Worm (Caenorhabditis elegans): ENCODE data around the gene T06E6.1.

The T06E6.1 gene

DNA sequence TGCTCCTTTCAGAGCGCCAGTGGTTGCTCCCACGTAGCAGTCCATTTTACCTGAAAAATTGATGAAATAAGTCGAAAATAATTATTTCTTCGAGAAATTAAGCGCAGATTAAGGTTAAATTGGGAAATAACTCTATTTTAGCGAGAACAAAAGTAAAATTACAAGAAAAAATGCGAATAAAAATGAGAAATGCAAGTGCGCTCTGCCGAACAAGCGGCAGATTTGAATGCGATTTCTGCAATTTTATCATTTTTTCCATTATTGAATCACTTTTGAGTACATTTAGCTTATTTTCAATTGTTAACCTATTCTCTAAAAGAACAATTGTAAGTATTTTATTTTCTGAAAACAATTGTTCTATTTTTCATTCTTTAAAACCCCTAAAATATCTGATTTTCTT is at the start of gene T06E6.1:
Gene T06E6.1 (minus strand): TSS at position 56 of the 400 bp plus-strand sequence.
- TF ChIP-seq him-1 (tag; optimal IDR thresholded peaks at IDR 0.05) (no peak), W03F9.2 (tag; optimal IDR thresholded peaks at IDR 0.05) (no peak), dao-5 (tag; optimal IDR thresholded peaks at IDR 0.05) (no peak)

DNA sequence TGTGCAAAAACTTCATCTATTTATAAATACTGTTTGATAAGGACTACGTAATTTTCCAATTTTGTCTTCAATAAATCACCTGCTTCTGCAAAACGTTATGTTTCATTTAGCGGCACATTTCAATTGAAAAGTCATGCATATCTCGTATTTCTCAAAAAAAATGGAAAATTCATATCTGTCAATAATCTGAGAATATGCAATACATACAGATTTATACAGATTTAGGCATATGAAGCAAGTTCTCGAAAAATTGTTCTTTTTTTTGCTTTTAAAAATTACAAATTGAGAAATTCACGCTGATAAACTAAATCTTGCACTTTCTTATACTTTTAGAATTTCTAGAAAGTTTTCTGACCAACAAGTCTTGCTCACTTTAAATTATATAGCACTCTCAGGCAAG is 49.4 kb upstream of the T06E6.1 start, which contains the start of gene T26H5.11:
Gene T26H5.11 (minus strand): TSS at position 101 of the 400 bp plus-strand sequence.
- TF ChIP-seq W03F9.2 (tag; optimal IDR thresholded peaks at IDR 0.05) (no peak), dao-5 (tag; optimal IDR thresholded peaks at IDR 0.05) (no peak)

DNA sequence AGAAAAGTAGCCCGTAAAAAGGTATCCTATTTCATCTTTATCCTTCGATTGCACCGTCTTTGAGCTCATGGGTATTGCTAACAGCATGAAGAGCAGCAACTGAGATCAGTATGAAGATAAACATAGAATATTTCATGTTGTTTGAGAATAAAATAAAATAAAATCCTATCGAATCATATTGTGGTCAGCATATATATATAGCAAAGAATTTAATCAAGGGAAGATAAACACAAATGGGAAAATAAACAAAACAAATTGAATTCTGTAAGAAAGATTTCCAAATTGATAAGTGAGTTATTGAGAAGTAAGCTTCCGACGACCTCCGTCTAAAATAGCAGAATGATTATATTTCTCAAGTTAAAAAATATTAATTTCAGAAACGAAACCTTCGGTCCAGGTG is 48.9 kb upstream of the T06E6.1 start, which contains the start of gene T26H5.10:
Gene T26H5.10 (minus strand): TSS at position 101 of the 400 bp plus-strand sequence.
- TF ChIP-seq dao-5 (tag; optimal IDR thresholded peaks at IDR 0.05) (no peak), him-1 (tag; optimal IDR thresholded peaks at IDR 0.05) (no peak), W03F9.2 (tag; optimal IDR thresholded peaks at IDR 0.05) (no peak)

DNA sequence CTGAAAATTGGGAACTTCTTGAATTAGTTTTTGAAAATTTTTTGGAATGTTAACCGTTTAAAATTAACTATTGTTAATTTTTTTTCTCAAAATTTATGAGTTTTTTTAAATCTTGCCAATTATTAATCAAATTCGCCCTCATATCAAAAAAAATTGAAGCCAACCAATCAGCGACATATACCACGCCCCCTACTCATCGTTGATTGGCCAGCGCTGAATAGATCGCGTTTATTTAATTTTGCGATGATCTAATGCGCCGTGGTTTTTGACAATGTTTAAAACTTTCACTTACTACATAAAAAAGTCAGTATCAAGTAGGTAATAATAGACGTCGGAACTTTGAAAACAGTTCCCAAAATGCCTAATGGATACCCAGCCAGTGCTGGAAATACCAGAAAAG is 47.6 kb upstream of the T06E6.1 start:
- TF ChIP-seq W03F9.2 (tag; optimal IDR thresholded peaks at IDR 0.05) (no peak), him-1 (tag; optimal IDR thresholded peaks at IDR 0.05) (no peak), dao-5 (tag; optimal IDR thresholded peaks at IDR 0.05) (no peak)

DNA sequence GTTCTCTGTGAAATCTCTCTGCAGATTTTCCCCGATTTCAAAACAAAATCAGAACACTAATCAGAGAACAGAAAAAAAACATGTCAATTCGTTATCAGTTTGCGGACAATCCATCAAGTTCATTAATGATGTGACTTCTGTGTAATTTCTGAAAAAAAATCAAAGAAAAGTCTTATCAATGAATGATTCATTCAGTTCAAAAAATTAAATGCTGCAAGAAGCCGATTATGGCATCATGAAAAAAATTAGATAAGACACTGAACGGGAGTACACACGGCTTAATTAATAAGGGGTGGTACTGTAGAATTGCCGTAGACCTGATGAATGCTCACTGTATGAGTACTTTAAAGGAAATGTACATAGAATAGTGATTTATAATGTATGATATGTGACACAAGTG is 41.4 kb upstream of the T06E6.1 start:
- TF ChIP-seq W03F9.2 (tag; optimal IDR thresholded peaks at IDR 0.05) (no peak), him-1 (tag; optimal IDR thresholded peaks at IDR 0.05) (no peak), dao-5 (tag; optimal IDR thresholded peaks at IDR 0.05) (no peak)

DNA sequence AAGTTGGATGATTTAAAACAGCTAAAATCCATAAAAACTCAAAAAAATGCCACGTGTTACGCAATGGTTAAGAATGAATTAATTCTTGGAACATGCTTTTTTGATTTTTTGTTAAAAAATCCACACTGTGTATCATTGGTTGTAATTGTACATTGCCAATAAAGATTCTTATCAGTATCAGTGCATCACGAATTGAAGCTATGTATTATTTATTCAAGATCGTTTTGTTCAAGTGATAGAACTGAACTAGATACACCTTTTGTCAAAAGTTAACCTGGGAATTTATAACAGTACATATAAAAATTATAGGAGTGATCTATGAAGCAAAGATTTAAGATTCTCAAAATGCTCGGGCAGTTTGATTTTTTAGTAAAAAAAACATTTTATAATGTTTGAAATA is 39.9 kb upstream of the T06E6.1 start:
- no peak for TF ChIP-seq him-1 (tag; optimal IDR thresholded peaks at IDR 0.05)
- no peak for TF ChIP-seq dao-5 (tag; optimal IDR thresholded peaks at IDR 0.05)
- TF ChIP-seq W03F9.2 (tag; optimal IDR thresholded peaks at IDR 0.05) = no peak

DNA sequence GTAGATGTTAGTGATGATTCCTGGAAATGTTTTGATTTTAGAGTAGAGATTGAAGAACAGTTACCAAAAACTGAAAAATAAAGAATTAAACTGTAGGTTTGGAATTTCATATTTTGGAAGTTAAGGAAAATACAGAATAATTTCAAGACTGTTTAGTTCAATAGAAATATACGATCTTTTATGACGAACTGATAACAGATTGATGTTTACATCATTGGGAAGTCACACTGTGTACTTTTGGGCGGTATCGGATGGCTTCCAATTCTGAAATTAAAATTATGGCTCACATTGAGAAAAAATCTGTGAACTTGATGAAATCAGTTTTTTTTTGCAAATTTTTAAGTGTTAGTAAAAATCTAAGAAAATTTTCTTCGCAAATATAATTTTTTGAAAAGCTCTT is 37.7 kb upstream of the T06E6.1 start, which contains the start of gene T26H5.8:
Gene T26H5.8 (minus strand): TSS at position 270 of the 400 bp plus-strand sequence.
- no peak for TF ChIP-seq him-1 (tag; optimal IDR thresholded peaks at IDR 0.05)
- peak; percentile 34 for TF ChIP-seq W03F9.2 (tag; optimal IDR thresholded peaks at IDR 0.05)
- TF ChIP-seq dao-5 (tag; optimal IDR thresholded peaks at IDR 0.05) = no peak

DNA sequence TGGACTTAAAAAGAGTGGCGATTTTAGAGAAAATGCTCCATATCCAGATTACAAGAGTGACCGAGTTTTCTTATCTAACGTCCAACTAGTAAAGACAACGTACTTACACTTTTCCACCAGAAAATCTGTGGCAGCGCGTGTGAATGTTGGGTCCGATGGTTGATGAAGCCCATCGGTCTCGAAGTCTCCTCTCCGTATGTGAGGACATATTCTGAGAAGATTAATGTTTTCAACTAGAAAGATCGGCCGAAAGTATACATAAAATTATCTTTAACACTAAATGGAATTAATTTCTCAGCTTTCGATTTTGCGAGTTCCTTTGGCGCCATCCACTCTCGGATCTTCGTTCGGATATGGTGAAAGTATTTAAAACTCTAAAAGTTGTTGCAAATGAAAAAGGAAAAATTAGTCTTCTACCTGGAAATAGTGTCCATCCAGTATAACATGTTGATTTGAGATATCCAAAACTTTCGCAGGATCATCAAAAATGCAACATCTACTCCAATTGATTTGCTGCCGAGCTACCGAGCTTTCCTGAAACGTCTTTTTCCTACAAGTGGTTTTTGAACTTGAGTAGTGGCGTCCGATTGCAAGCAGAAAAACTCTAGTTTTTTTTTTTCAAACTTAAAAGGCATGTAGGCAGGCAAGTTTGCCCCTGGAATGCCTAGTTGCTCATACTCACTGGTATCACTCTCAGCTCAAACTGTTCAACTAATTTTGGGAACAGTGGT is 36.7 kb upstream of the T06E6.1 start:
- TF ChIP-seq W03F9.2 (tag; optimal IDR thresholded peaks at IDR 0.05) (no peak), him-1 (tag; optimal IDR thresholded peaks at IDR 0.05) (no peak), dao-5 (tag; optimal IDR thresholded peaks at IDR 0.05) (no peak)

DNA sequence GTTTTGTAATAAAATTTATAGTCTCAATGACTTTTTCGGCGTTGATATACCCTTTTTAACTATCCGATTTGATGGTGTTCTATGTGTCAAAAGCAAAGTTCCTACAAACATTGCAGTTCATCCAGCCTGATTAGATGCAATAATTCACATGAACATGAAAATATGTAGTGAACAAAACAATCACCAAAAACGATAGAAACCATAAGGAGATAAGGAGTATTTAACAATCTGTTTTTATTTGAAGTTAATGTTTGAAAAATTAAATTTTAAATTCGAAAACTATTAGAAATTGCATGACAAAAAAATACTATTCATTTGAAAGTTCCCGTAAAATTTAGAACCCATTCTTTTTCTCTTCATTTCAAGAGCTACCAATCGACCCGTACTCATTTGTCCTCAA is 32.2 kb upstream of the T06E6.1 start, which contains the start of gene fbxa-209:
Gene fbxa-209 (minus strand): TSS at position 101 of the 400 bp plus-strand sequence.
- TF ChIP-seq him-1 (tag; optimal IDR thresholded peaks at IDR 0.05) (no peak), W03F9.2 (tag; optimal IDR thresholded peaks at IDR 0.05) (no peak), dao-5 (tag; optimal IDR thresholded peaks at IDR 0.05) (no peak)

DNA sequence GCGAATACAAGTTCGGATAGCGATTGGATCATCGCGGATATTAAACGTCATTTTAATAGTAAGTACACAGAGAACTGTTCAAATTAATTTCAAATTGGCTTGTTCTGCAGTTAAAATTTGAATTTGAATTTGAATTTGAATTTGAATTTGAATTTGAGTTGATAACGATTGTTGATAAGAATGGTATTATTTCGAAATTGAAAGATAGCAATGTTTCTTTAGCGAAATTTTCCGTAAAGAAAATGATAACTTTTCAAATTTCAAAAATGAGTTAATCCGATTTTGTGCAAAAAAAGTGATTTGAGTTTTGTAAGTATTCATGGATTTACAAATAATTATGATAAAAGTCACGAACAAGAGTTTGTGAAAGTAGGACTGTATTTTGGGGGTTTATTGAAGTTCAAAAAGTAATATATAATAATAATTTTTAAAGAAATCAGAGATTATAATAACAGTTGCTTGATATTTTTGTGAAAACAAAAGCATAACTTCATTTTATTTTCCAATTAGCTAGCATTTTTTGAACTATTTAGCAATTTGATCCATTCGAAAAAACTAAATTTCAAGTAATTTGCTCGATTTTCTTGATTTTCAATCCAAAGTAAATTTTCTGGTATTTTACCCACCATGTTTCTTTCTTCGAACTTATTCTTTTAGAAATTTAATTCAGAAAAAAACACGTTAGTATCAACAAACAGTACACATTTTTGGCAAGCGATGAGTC is 30.8 kb upstream of the T06E6.1 start, which contains the start of gene Y36E3A.2:
Gene Y36E3A.2 (plus strand): TSS at position 674 of the 724 bp plus-strand sequence.
- no peak for TF ChIP-seq him-1 (tag; optimal IDR thresholded peaks at IDR 0.05)
- no peak for TF ChIP-seq dao-5 (tag; optimal IDR thresholded peaks at IDR 0.05)
- TF ChIP-seq W03F9.2 (tag; optimal IDR thresholded peaks at IDR 0.05) = no peak

DNA sequence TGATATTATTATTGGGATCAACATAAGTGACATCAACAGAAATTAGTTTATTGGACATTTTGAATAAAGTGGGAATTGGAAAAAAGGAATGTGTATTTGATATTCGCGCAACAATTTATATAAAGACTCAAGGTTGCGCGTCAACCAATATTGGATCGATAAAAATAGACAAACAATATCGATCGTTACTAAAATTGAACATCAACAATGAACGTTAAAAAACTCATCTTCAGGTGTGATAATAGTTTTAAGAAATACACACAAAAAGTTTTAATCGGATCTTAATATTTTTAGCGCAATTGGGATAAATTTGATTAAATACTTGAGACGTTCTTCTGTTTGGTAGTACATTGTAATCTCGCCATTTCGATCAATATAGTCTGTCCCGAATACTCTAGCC is 28.8 kb upstream of the T06E6.1 start, which contains the start of gene fbxa-104:
Gene fbxa-104 (minus strand): TSS at position 83 of the 400 bp plus-strand sequence.
- TF ChIP-seq dao-5 (tag; optimal IDR thresholded peaks at IDR 0.05) (no peak), W03F9.2 (tag; optimal IDR thresholded peaks at IDR 0.05) (no peak), him-1 (tag; optimal IDR thresholded peaks at IDR 0.05) (no peak)

DNA sequence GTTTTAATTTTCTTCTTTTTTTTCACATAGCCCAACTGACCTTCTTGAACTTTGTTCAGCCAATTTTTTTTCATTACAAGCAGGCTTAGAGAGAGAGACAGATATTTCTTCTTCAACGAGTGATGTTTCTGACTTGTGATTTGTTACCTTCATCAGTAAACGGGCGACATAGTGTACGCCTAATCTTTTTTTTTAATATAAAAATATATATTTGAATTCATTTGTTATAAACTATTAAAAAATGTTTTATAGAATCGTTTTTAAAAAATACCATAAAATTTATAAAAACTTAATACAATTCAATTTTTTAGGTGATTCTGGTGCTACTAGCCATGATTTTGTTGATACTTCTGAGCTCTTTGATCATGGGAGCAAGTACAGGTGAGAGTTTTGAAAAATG is 23.1 kb upstream of the T06E6.1 start, which contains the start of gene T06E6.10:
Gene T06E6.10 (plus strand): TSS at position 301 of the 400 bp plus-strand sequence.
- TF ChIP-seq W03F9.2 (tag; optimal IDR thresholded peaks at IDR 0.05) (no peak), him-1 (tag; optimal IDR thresholded peaks at IDR 0.05) (no peak), dao-5 (tag; optimal IDR thresholded peaks at IDR 0.05) (no peak)

DNA sequence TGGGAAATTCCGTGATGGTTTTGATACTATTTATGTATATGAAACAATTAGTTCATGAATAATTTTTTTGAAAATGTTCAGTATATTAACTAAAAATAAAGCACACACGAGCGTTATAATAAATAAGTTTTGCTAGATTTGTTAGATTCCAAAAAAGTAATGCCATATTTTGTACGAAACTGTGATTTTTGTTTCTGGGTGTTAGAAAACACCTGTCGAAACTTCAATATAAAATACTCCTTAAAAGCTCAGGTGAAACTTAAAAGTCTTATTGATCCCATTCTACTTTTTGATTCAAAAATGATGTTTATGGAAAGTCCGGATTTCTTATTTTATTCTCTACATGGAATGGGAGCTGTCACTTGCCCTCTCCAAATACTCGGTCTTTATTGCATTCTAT is 21.2 kb upstream of the T06E6.1 start, which contains the start of gene srh-265:
Gene srh-265 (plus strand): TSS at position 301 of the 400 bp plus-strand sequence.
- no peak for TF ChIP-seq W03F9.2 (tag; optimal IDR thresholded peaks at IDR 0.05)
- TF ChIP-seq dao-5 (tag; optimal IDR thresholded peaks at IDR 0.05) = no peak
- no peak for TF ChIP-seq him-1 (tag; optimal IDR thresholded peaks at IDR 0.05)

DNA sequence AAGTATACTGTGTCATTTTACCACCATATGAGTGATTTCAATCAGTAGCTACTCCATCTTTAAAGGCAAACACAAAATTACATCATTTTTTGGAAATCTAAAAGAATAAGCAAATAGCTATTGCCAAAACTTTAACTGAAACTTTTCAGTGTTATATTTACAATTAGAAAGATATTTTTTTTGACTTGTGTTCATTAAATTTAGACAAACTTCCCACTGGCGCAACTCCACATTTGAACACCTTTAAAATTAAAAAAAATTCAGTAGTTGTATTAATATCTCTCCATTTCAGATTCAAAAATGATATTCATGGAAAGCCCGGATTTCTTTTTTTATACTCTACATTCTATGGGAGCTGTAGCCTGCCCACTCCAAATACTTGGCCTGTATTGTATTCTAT is 19.1 kb upstream of the T06E6.1 start, which contains the start of gene srh-264:
Gene srh-264 (plus strand): TSS at position 301 of the 400 bp plus-strand sequence.
- TF ChIP-seq W03F9.2 (tag; optimal IDR thresholded peaks at IDR 0.05) (no peak), him-1 (tag; optimal IDR thresholded peaks at IDR 0.05) (no peak), dao-5 (tag; optimal IDR thresholded peaks at IDR 0.05) (no peak)
